Fruit fly (Drosophila melanogaster) whole organism, adult: ENCODE results near the gene CG31050.

Experiments used
- CG1620 ChIP-seq: fragments of 200-800 bp; sonication (Bioruptor generic); optimal IDR thresholded peaks from 2 replicates; lab custom pipeline; 2016; ENCODE audit warnings: missing biosample characterization, missing genetic modification characterization
- Mnt ChIP-seq: fragments of 200-800 bp; sonication (Bioruptor generic); optimal IDR thresholded peaks from 2 replicates; lab custom pipeline; 2016; ENCODE audit warnings: missing biosample characterization, mild to moderate bottlenecking, missing genetic modification characterization
- cnc ChIP-seq, 2 experiments: fragments of >200 bp; optimal IDR thresholded peaks; 2 replicates each; lab custom pipeline; 2017

- TF ChIP-seq CG1620 (no peak), cnc (optimal IDR thresholded peaks at IDR 0.05; lab: Kevin White, UChicago) (no peak), Mnt (GFP tag; lab: Kevin White, UChicago) (no peak)
Observed at dm6 chr3R:28630861-28631260, 19.4 kb downstream of the CG31050 start.
